Worm (Caenorhabditis elegans) whole organism, mixed stage, embryonic: ENCODE results near the gene srh-39.

Experiments
- M03D4.4 ChIP-seq: sonication (generic microtip); optimal IDR thresholded peaks from 2 replicates; lab custom pipeline; 2017; ENCODE audit warnings: mild to moderate bottlenecking, missing genetic modification characterization, missing compliant biosample characterization
- bed-3 ChIP-seq: fragments of 200-800 bp; sonication (Bioruptor generic); optimal IDR thresholded peaks from 3 replicates; lab custom pipeline; 2018; ENCODE audit warnings: mild to moderate bottlenecking, missing genetic modification characterization, moderate library complexity, missing compliant biosample characterization
- blmp-1 ChIP-seq: fragments of 150-350 bp; optimal IDR thresholded peaks from 2 replicates; lab custom pipeline; 2014; ENCODE audit warnings: missing biosample characterization, missing genetic modification characterization
- ceh-39 ChIP-seq: fragments of 150-350 bp; optimal IDR thresholded peaks from 2 replicates; lab custom pipeline; 2014; ENCODE audit warnings: missing biosample characterization, missing genetic modification characterization
- ceh-43 ChIP-seq: fragments of 200-800 bp; sonication (Bioruptor generic); optimal IDR thresholded peaks from 2 replicates; lab custom pipeline; 2018; ENCODE audit warnings: mild to moderate bottlenecking, missing genetic modification characterization, moderate library complexity, missing compliant biosample characterization
- ceh-83 ChIP-seq: fragments of 200-800 bp; sonication (Bioruptor generic); optimal IDR thresholded peaks from 2 replicates; lab custom pipeline; 2018; ENCODE audit warnings: mild to moderate bottlenecking, missing genetic modification characterization, missing compliant biosample characterization
- ces-1 ChIP-seq: fragments of 150-350 bp; optimal IDR thresholded peaks from 2 replicates; lab custom pipeline; 2014; ENCODE audit warnings: missing biosample characterization, missing genetic modification reagents, missing genetic modification characterization
- cnd-1 ChIP-seq: fragments of 200-800 bp; sonication (Bioruptor generic); optimal IDR thresholded peaks from 2 replicates; lab custom pipeline; 2018; ENCODE audit warnings: mild to moderate bottlenecking, missing genetic modification characterization, missing compliant biosample characterization
- drap-1 ChIP-seq: fragments of 200-800 bp; sonication (Bioruptor generic); optimal IDR thresholded peaks from 3 replicates; lab custom pipeline; 2018; ENCODE audit warnings: mild to moderate bottlenecking, missing genetic modification characterization, missing compliant biosample characterization
- elt-1 ChIP-seq: sonication (generic microtip); optimal IDR thresholded peaks from 2 replicates; lab custom pipeline; 2017; ENCODE audit warnings: missing genetic modification characterization, mild to moderate bottlenecking, missing compliant biosample characterization, antibody characterized with exemption, moderate library complexity, borderline replicate concordance; ENCODE audit not compliant: insufficient read depth
- elt-3 ChIP-seq: fragments of 150-350 bp; optimal IDR thresholded peaks from 2 replicates; lab custom pipeline; 2014; ENCODE audit warnings: missing biosample characterization, missing genetic modification characterization
- flh-1 ChIP-seq: fragments of 200-800 bp; sonication (Bioruptor generic); optimal IDR thresholded peaks from 2 replicates; lab custom pipeline; 2018; ENCODE audit warnings: mild to moderate bottlenecking, missing genetic modification characterization, moderate library complexity, missing compliant biosample characterization
- ham-2 ChIP-seq: fragments of 200-800 bp; sonication (Bioruptor generic); optimal IDR thresholded peaks from 2 replicates; lab custom pipeline; 2018; ENCODE audit warnings: mild to moderate bottlenecking, missing genetic modification characterization, missing compliant biosample characterization
- hlh-1 ChIP-seq: fragments of 150-350 bp; optimal IDR thresholded peaks from 2 replicates; lab custom pipeline; 2014; ENCODE audit warnings: missing biosample characterization, missing genetic modification reagents, missing genetic modification characterization
- lin-13 ChIP-seq: fragments of 150-350 bp; optimal IDR thresholded peaks from 2 replicates; lab custom pipeline; 2014; ENCODE audit warnings: missing biosample characterization, missing genetic modification characterization
- lin-32 ChIP-seq: fragments of 200-800 bp; sonication (Bioruptor generic); optimal IDR thresholded peaks from 2 replicates; lab custom pipeline; 2018; ENCODE audit warnings: mild to moderate bottlenecking, missing genetic modification characterization, missing compliant biosample characterization
- lsy-2 ChIP-seq: fragments of 150-350 bp; optimal IDR thresholded peaks from 2 replicates; lab custom pipeline; 2014; ENCODE audit warnings: missing biosample characterization, missing genetic modification characterization
- mab-5 ChIP-seq: fragments of 150-350 bp; optimal IDR thresholded peaks from 2 replicates; lab custom pipeline; 2014; ENCODE audit warnings: missing biosample characterization, missing genetic modification characterization
- mep-1 ChIP-seq: fragments of 150-350 bp; optimal IDR thresholded peaks from 2 replicates; lab custom pipeline; 2017; ENCODE audit warnings: missing biosample characterization, missing genetic modification reagents, missing genetic modification characterization, inconsistent platforms
- mls-2 ChIP-seq: sonication (generic microtip); optimal IDR thresholded peaks from 2 replicates; lab custom pipeline; 2016; ENCODE audit warnings: mild to moderate bottlenecking, missing genetic modification characterization, moderate library complexity, missing compliant biosample characterization
- nhr-12 ChIP-seq: fragments of 150-350 bp; optimal IDR thresholded peaks from 2 replicates; lab custom pipeline; 2014; ENCODE audit warnings: missing biosample characterization, missing genetic modification characterization
- nhr-2 ChIP-seq: fragments of 150-350 bp; optimal IDR thresholded peaks from 2 replicates; lab custom pipeline; 2014; ENCODE audit warnings: missing biosample characterization, missing genetic modification characterization
- nhr-237 ChIP-seq: fragments of 150-350 bp; optimal IDR thresholded peaks from 2 replicates; lab custom pipeline; 2014; ENCODE audit warnings: missing biosample characterization, missing genetic modification characterization
- nhr-28 ChIP-seq: fragments of 150-350 bp; optimal IDR thresholded peaks from 2 replicates; lab custom pipeline; 2014; ENCODE audit warnings: missing biosample characterization, missing genetic modification characterization
- nhr-76 ChIP-seq: sonication (generic microtip); optimal IDR thresholded peaks from 2 replicates; lab custom pipeline; 2017; ENCODE audit warnings: missing biosample characterization, missing genetic modification characterization
- pha-4 ChIP-seq: fragments of 150-350 bp; optimal IDR thresholded peaks from 2 replicates; lab custom pipeline; 2018; ENCODE audit warnings: missing biosample characterization, missing genetic modification reagents, missing genetic modification characterization
- sem-2 ChIP-seq: fragments of 200-800 bp; sonication (Bioruptor generic); optimal IDR thresholded peaks from 2 replicates; lab custom pipeline; 2018; ENCODE audit warnings: mild to moderate bottlenecking, missing genetic modification characterization, missing compliant biosample characterization
- snpc-4 ChIP-seq: fragments of 150-350 bp; optimal IDR thresholded peaks from 2 replicates; lab custom pipeline; 2014; ENCODE audit warnings: missing biosample characterization, missing genetic modification characterization
- sptf-1 ChIP-seq: sonication (generic microtip); optimal IDR thresholded peaks from 2 replicates; lab custom pipeline; 2017; ENCODE audit warnings: mild to moderate bottlenecking, missing genetic modification characterization, moderate library complexity, missing compliant biosample characterization
- tbx-8 ChIP-seq: fragments of 200-800 bp; sonication (Bioruptor generic); optimal IDR thresholded peaks from 2 replicates; lab custom pipeline; 2018; ENCODE audit warnings: mild to moderate bottlenecking, missing genetic modification characterization, moderate library complexity, missing compliant biosample characterization
- unc-120 ChIP-seq: sonication (generic microtip); optimal IDR thresholded peaks from 2 replicates; lab custom pipeline; 2017; ENCODE audit warnings: missing genetic modification characterization, missing compliant biosample characterization; ENCODE audit not compliant: poor library complexity, severe bottlenecking
- unc-39 ChIP-seq: fragments of 150-350 bp; optimal IDR thresholded peaks from 2 replicates; lab custom pipeline; 2014; ENCODE audit warnings: missing biosample characterization, missing genetic modification characterization
- unc-62 ChIP-seq: fragments of 150-350 bp; optimal IDR thresholded peaks from 2 replicates; lab custom pipeline; 2014; ENCODE audit warnings: missing biosample characterization, missing genetic modification reagents, missing genetic modification characterization
- zip-8 ChIP-seq: fragments of 150-350 bp; optimal IDR thresholded peaks from 2 replicates; lab custom pipeline; 2014; ENCODE audit warnings: missing biosample characterization, missing genetic modification characterization
- ztf-11 ChIP-seq: fragments of 150-350 bp; optimal IDR thresholded peaks from 2 replicates; lab custom pipeline; 2014; ENCODE audit warnings: missing biosample characterization, missing genetic modification characterization

srh-39 gene

ce11 chrII:7763569-7763968 lies 1.8 kb downstream of the srh-39 start, which contains the start of gene B0228.9:
Gene B0228.9, minus strand, starts transcription at chrII:7763669.
- no peak for TF ChIP-seq nhr-12
- TF ChIP-seq lin-32 (GFP tag; lab: Kevin White, UChicago) = no peak
- TF ChIP-seq ztf-11 (tag; lab: Kevin White, UChicago) = no peak
- TF ChIP-seq nhr-76 = no peak
- TF ChIP-seq nhr-28 (tag; lab: Kevin White, UChicago) = no peak
- TF ChIP-seq pha-4 (tag; lab: Kevin White, UChicago) = no peak
- no peak for TF ChIP-seq ceh-83 (GFP tag; lab: Kevin White, UChicago)
- TF ChIP-seq unc-62 (GFP tag; lab: Kevin White, UChicago) = no peak
- no peak for TF ChIP-seq ham-2
- no peak for TF ChIP-seq drap-1

ce11 chrII:7761440-7761839 lies 3.9 kb downstream of the srh-39 start, which contains the start of gene B0228.8:
Gene B0228.8, minus strand, starts transcription at chrII:7761540.
- TF ChIP-seq lin-32 (GFP tag; lab: Kevin White, UChicago) = no peak
- no peak for TF ChIP-seq pha-4 (tag; lab: Kevin White, UChicago)
- TF ChIP-seq nhr-28 (tag; lab: Kevin White, UChicago) = no peak
- no peak for TF ChIP-seq bed-3 (GFP tag; lab: Kevin White, UChicago)
- TF ChIP-seq flh-1 = no peak
- TF ChIP-seq elt-3 (tag; lab: Kevin White, UChicago) = no peak
- no peak for TF ChIP-seq nhr-12
- no peak for TF ChIP-seq ces-1 (GFP tag; lab: Kevin White, UChicago)
- TF ChIP-seq snpc-4 (tag; lab: Kevin White, UChicago) = no peak
- no peak for TF ChIP-seq ztf-11 (tag; lab: Kevin White, UChicago)
- no peak for TF ChIP-seq ceh-43 (GFP tag; lab: Kevin White, UChicago)
- TF ChIP-seq hlh-1 (tag; lab: Kevin White, UChicago) = no peak
- no peak for TF ChIP-seq mab-5 (tag; lab: Kevin White, UChicago)
- TF ChIP-seq ceh-83 (GFP tag; lab: Kevin White, UChicago) = no peak

ce11 chrII:7758397-7759135 lies 6.8 kb downstream of the srh-39 start, which contains the start of gene B0228.7:
Gene B0228.7, minus strand, starts transcription at chrII:7759023.
- TF ChIP-seq drap-1 = no peak

- TF ChIP-seq ztf-11 (tag; lab: Kevin White, UChicago) (no peak), elt-1 (tag; lab: Kevin White, UChicago) (no peak), nhr-76 (no peak), unc-39 (tag; lab: Kevin White, UChicago) (no peak), zip-8 (tag; lab: Kevin White, UChicago) (no peak), mep-1 (tag; lab: Kevin White, UChicago) (no peak), sem-2 (GFP tag; lab: Kevin White, UChicago) (no peak), mab-5 (tag; lab: Kevin White, UChicago) (no peak), ces-1 (GFP tag; lab: Kevin White, UChicago) (no peak), ceh-39 (no peak), lin-32 (GFP tag; lab: Kevin White, UChicago) (no peak), bed-3 (GFP tag; lab: Kevin White, UChicago) (peak; percentile 8), unc-62 (GFP tag; lab: Kevin White, UChicago) (peak; percentile 1), ceh-83 (GFP tag; lab: Kevin White, UChicago) (peak; percentile 66), sptf-1 (tag; lab: Kevin White, UChicago) (no peak), elt-3 (tag; lab: Kevin White, UChicago) (no peak), nhr-12 (no peak), hlh-1 (tag; lab: Kevin White, UChicago) (peak; percentile 36), flh-1 (peak; percentile 18), tbx-8 (GFP tag; lab: Kevin White, UChicago) (no peak), ham-2 (no peak), blmp-1 (tag; lab: Kevin White, UChicago) (no peak), ceh-43 (GFP tag; lab: Kevin White, UChicago) (no peak), lin-13 (no peak), nhr-28 (tag; lab: Kevin White, UChicago) (no peak), snpc-4 (tag; lab: Kevin White, UChicago) (no peak), mls-2 (no peak), pha-4 (tag; lab: Kevin White, UChicago) (no peak), cnd-1 (tag; lab: Kevin White, UChicago) (no peak), lsy-2 (tag; lab: Kevin White, UChicago) (no peak), nhr-2 (tag; lab: Kevin White, UChicago) (no peak), nhr-237 (tag; lab: Kevin White, UChicago) (no peak), drap-1 (peak; percentile 48), unc-120 (tag; lab: Kevin White, UChicago) (no peak), M03D4.4 (peak; percentile 29)
Observed at ce11 chrII:7756810-7757209, 8.5 kb downstream of the srh-39 start.
